Worm (Caenorhabditis elegans) whole organism, mixed stage, embryonic: ENCODE data around the gene idhg-1.

Source experiments
- M03D4.4 ChIP-seq: sonication (generic microtip); optimal IDR thresholded peaks from 2 replicates; lab custom pipeline; 2017; ENCODE audit warnings: mild to moderate bottlenecking, missing genetic modification characterization, missing compliant biosample characterization
- bed-3 ChIP-seq: fragments of 200-800 bp; sonication (Bioruptor generic); optimal IDR thresholded peaks from 3 replicates; lab custom pipeline; 2018; ENCODE audit warnings: mild to moderate bottlenecking, missing genetic modification characterization, moderate library complexity, missing compliant biosample characterization
- ces-1 ChIP-seq: fragments of 150-350 bp; optimal IDR thresholded peaks from 2 replicates; lab custom pipeline; 2014; ENCODE audit warnings: missing biosample characterization, missing genetic modification reagents, missing genetic modification characterization
- elt-1 ChIP-seq: sonication (generic microtip); optimal IDR thresholded peaks from 2 replicates; lab custom pipeline; 2017; ENCODE audit warnings: missing genetic modification characterization, mild to moderate bottlenecking, missing compliant biosample characterization, antibody characterized with exemption, moderate library complexity, borderline replicate concordance; ENCODE audit not compliant: insufficient read depth
- elt-3 ChIP-seq: fragments of 150-350 bp; optimal IDR thresholded peaks from 2 replicates; lab custom pipeline; 2014; ENCODE audit warnings: missing biosample characterization, missing genetic modification characterization
- lsy-2 ChIP-seq: fragments of 150-350 bp; optimal IDR thresholded peaks from 2 replicates; lab custom pipeline; 2014; ENCODE audit warnings: missing biosample characterization, missing genetic modification characterization
- mab-5 ChIP-seq: fragments of 150-350 bp; optimal IDR thresholded peaks from 2 replicates; lab custom pipeline; 2014; ENCODE audit warnings: missing biosample characterization, missing genetic modification characterization
- mls-2 ChIP-seq: sonication (generic microtip); optimal IDR thresholded peaks from 2 replicates; lab custom pipeline; 2016; ENCODE audit warnings: mild to moderate bottlenecking, missing genetic modification characterization, moderate library complexity, missing compliant biosample characterization
- nhr-28 ChIP-seq: fragments of 150-350 bp; optimal IDR thresholded peaks from 2 replicates; lab custom pipeline; 2014; ENCODE audit warnings: missing biosample characterization, missing genetic modification characterization
- pha-4 ChIP-seq: fragments of 150-350 bp; optimal IDR thresholded peaks from 2 replicates; lab custom pipeline; 2018; ENCODE audit warnings: missing biosample characterization, missing genetic modification reagents, missing genetic modification characterization
- sptf-1 ChIP-seq: sonication (generic microtip); optimal IDR thresholded peaks from 2 replicates; lab custom pipeline; 2017; ENCODE audit warnings: mild to moderate bottlenecking, missing genetic modification characterization, moderate library complexity, missing compliant biosample characterization
- unc-62 ChIP-seq: fragments of 150-350 bp; optimal IDR thresholded peaks from 2 replicates; lab custom pipeline; 2014; ENCODE audit warnings: missing biosample characterization, missing genetic modification reagents, missing genetic modification characterization
- zip-8 ChIP-seq: fragments of 150-350 bp; optimal IDR thresholded peaks from 2 replicates; lab custom pipeline; 2014; ENCODE audit warnings: missing biosample characterization, missing genetic modification characterization

ce11 chrIII:4519410-4519809 lies 49.2 kb upstream of the idhg-1 start:
- no peak for TF ChIP-seq nhr-28 (tag; lab: Kevin White, UChicago)
- no peak for TF ChIP-seq elt-3 (tag; lab: Kevin White, UChicago)
- TF ChIP-seq M03D4.4: no peak
- TF ChIP-seq ces-1 (GFP tag; lab: Kevin White, UChicago): peak; percentile 67
- TF ChIP-seq mls-2 (tag; lab: Kevin White, UChicago): peak; percentile 60
- TF ChIP-seq elt-1 (tag; lab: Kevin White, UChicago): no peak
- TF ChIP-seq bed-3 (GFP tag; lab: Kevin White, UChicago): no peak
- TF ChIP-seq pha-4 (tag; lab: Kevin White, UChicago): no peak
- no peak for TF ChIP-seq lsy-2 (tag; lab: Kevin White, UChicago)
- TF ChIP-seq unc-62 (GFP tag; lab: Kevin White, UChicago): no peak
- no peak for TF ChIP-seq zip-8
- no peak for TF ChIP-seq sptf-1 (tag; lab: Kevin White, UChicago)
- TF ChIP-seq mab-5 (tag; lab: Kevin White, UChicago): no peak
